Fruit fly (Drosophila melanogaster) whole organism, wandering third instar larva: ENCODE results near the gene CG31125.

Source experiments
- Abd-B ChIP-seq: fragments of >200 bp; optimal IDR thresholded peaks from 2 replicates; lab custom pipeline; 2017; ENCODE audit warnings: missing biosample characterization, missing genetic modification characterization
- CG32264 ChIP-seq: fragments of 200-800 bp; sonication (Bioruptor generic); optimal IDR thresholded peaks from 2 replicates; lab custom pipeline; 2016; ENCODE audit warnings: missing biosample characterization, missing genetic modification characterization
- CG9705 ChIP-seq: fragments of 200-800 bp; sonication (Bioruptor generic); optimal IDR thresholded peaks from 2 replicates; lab custom pipeline; 2018; ENCODE audit warnings: missing biosample characterization, mild to moderate bottlenecking, missing genetic modification characterization
- CrebA ChIP-seq: fragments of 200-800 bp; sonication (Bioruptor generic); optimal IDR thresholded peaks from 2 replicates; lab custom pipeline; 2016; ENCODE audit warnings: missing biosample characterization, mild to moderate bottlenecking, missing genetic modification characterization, borderline replicate concordance
- Dfd ChIP-seq: fragments of >200 bp; optimal IDR thresholded peaks from 2 replicates; lab custom pipeline; 2017; ENCODE audit warnings: missing biosample characterization, missing genetic modification characterization
- Dif ChIP-seq: fragments of 200-275, 200-300 bp; sonication (Bioruptor generic); optimal IDR thresholded peaks from 2 replicates; lab custom pipeline; 2018; ENCODE audit warnings: missing biosample characterization, missing genetic modification characterization; ENCODE audit not compliant: partially characterized antibody
- GATAd ChIP-seq: sonication (Bioruptor generic); optimal IDR thresholded peaks from 2 replicates; lab custom pipeline; 2016; ENCODE audit warnings: missing biosample characterization, missing genetic modification characterization
- HLH106 ChIP-seq: fragments of 200-800 bp; optimal IDR thresholded peaks from 3 replicates; lab custom pipeline; 2019; ENCODE audit warnings: missing biosample characterization, mild to moderate bottlenecking, missing genetic modification characterization, moderate library complexity
- Hnf4 ChIP-seq: fragments of 200-800 bp; sonication (Bioruptor generic); optimal IDR thresholded peaks from 2 replicates; lab custom pipeline; 2016; ENCODE audit warnings: missing biosample characterization, mild to moderate bottlenecking, missing genetic modification characterization
- Hr78 ChIP-seq: fragments of >200 bp; optimal IDR thresholded peaks from 2 replicates; lab custom pipeline; 2017; ENCODE audit warnings: missing biosample characterization, missing genetic modification characterization
- Hr83 ChIP-seq: fragments of 200-300 bp; sonication (Bioruptor generic); optimal IDR thresholded peaks from 2 replicates; lab custom pipeline; 2016; ENCODE audit warnings: missing biosample characterization, mild to moderate bottlenecking, missing genetic modification characterization, moderate library complexity; ENCODE audit not compliant: poor library complexity, severe bottlenecking
- Jra ChIP-seq: sonication (Bioruptor generic); optimal IDR thresholded peaks from 2 replicates; lab custom pipeline; 2016; ENCODE audit warnings: missing biosample characterization, missing genetic modification characterization
- Mio ChIP-seq: sonication (Bioruptor generic); optimal IDR thresholded peaks from 2 replicates; lab custom pipeline; 2016; ENCODE audit warnings: missing biosample characterization, missing genetic modification characterization
- Myc ChIP-seq: fragments of >200 bp; optimal IDR thresholded peaks from 2 replicates; lab custom pipeline; 2017
- N ChIP-seq: fragments of >200 bp; optimal IDR thresholded peaks from 2 replicates; lab custom pipeline; 2018; ENCODE audit warnings: missing biosample characterization, missing external identifiers, missing genetic modification characterization
- OdsH ChIP-seq: fragments of 200-800 bp; sonication (Bioruptor generic); optimal IDR thresholded peaks from 2 replicates; lab custom pipeline; 2016; ENCODE audit warnings: missing biosample characterization, mild to moderate bottlenecking, missing genetic modification characterization
- Rel ChIP-seq, 2 experiments: fragments of 200-800 bp; sonication (Bioruptor generic) in 1 of 2; optimal IDR thresholded peaks; 2 replicates in 1 of 2; 3 replicates in 1 of 2; lab custom pipeline; 2016 to 2019; ENCODE audit warnings: mild to moderate bottlenecking in 2 of 2, missing biosample characterization in 2 of 2, missing genetic modification characterization in 2 of 2, moderate library complexity in 1 of 2
- Sp1 ChIP-seq: fragments of 200-800 bp; sonication (Bioruptor generic); optimal IDR thresholded peaks from 3 replicates; lab custom pipeline; 2019; ENCODE audit warnings: missing biosample characterization, mild to moderate bottlenecking, missing genetic modification characterization, moderate library complexity
- Vsx2 ChIP-seq: fragments of 200-300, 225-300 bp; sonication (Bioruptor generic); optimal IDR thresholded peaks from 2 replicates; lab custom pipeline; 2018; ENCODE audit warnings: missing biosample characterization, missing genetic modification characterization; ENCODE audit not compliant: partially characterized antibody
- br ChIP-seq: fragments of 200-800 bp; sonication (Bioruptor generic); optimal IDR thresholded peaks from 2 replicates; lab custom pipeline; 2016; ENCODE audit warnings: missing biosample characterization, missing genetic modification characterization
- brk ChIP-seq: fragments of 200-800 bp; sonication (Bioruptor generic); optimal IDR thresholded peaks from 2 replicates; lab custom pipeline; 2016; ENCODE audit warnings: missing biosample characterization, mild to moderate bottlenecking, missing genetic modification characterization
- dl ChIP-seq, 2 experiments: fragments of 175-275, 200-275 bp in 1 of 2; fragments of 200-275 bp in 1 of 2; sonication (Bioruptor generic); optimal IDR thresholded peaks; lab custom pipeline; 2018; ENCODE audit warnings: mild to moderate bottlenecking in 2 of 2, missing biosample characterization in 2 of 2, missing genetic modification characterization in 2 of 2, moderate library complexity in 2 of 2; ENCODE audit not compliant: partially characterized antibody in 2 of 2, insufficient read depth in 1 of 2
- dmrt93B ChIP-seq: fragments of 200-800 bp; sonication (Bioruptor generic); optimal IDR thresholded peaks from 2 replicates; lab custom pipeline; 2018; ENCODE audit warnings: missing biosample characterization, mild to moderate bottlenecking, missing genetic modification characterization
- dsf ChIP-seq: sonication (Bioruptor generic); optimal IDR thresholded peaks from 2 replicates; lab custom pipeline; 2016; ENCODE audit warnings: missing biosample characterization, missing genetic modification characterization, borderline replicate concordance
- ey ChIP-seq: fragments of 200-800 bp; sonication (Bioruptor generic); optimal IDR thresholded peaks from 2 replicates; lab custom pipeline; 2016; ENCODE audit warnings: missing biosample characterization, missing genetic modification characterization
- foxo ChIP-seq, 2 experiments: fragments of 200-800 bp; sonication (Bioruptor generic); optimal IDR thresholded peaks; 2 replicates in 1 of 2; 3 replicates in 1 of 2; lab custom pipeline; 2016 to 2017; ENCODE audit warnings: missing biosample characterization in 2 of 2, missing genetic modification characterization in 2 of 2
- fru ChIP-seq: fragments of 200-800 bp; sonication (Bioruptor generic); optimal IDR thresholded peaks from 3 replicates; lab custom pipeline; 2016; ENCODE audit warnings: missing biosample characterization, mild to moderate bottlenecking, missing genetic modification characterization
- h ChIP-seq: fragments of 200-800 bp; sonication (Bioruptor generic); optimal IDR thresholded peaks from 3 replicates; lab custom pipeline; 2016; ENCODE audit warnings: missing biosample characterization, mild to moderate bottlenecking, missing genetic modification characterization
- jim ChIP-seq: fragments of 175-275, 200-325 bp; sonication (Bioruptor generic); optimal IDR thresholded peaks from 2 replicates; lab custom pipeline; 2016; ENCODE audit warnings: missing biosample characterization, mild to moderate bottlenecking, missing genetic modification characterization
- lola ChIP-seq: fragments of >200 bp; optimal IDR thresholded peaks from 2 replicates; lab custom pipeline; 2017; ENCODE audit warnings: missing biosample characterization, missing genetic modification characterization
- pan ChIP-seq: fragments of >200 bp; optimal IDR thresholded peaks from 2 replicates; lab custom pipeline; 2017
- psq ChIP-seq: fragments of 200-800 bp; sonication (Bioruptor generic); optimal IDR thresholded peaks from 3 replicates; lab custom pipeline; 2017; ENCODE audit warnings: missing biosample characterization, mild to moderate bottlenecking, missing genetic modification characterization, moderate library complexity
- rgr ChIP-seq: fragments of 200-800 bp; sonication (Bioruptor generic); optimal IDR thresholded peaks from 3 replicates; lab custom pipeline; 2016; ENCODE audit warnings: missing biosample characterization, mild to moderate bottlenecking, missing genetic modification characterization
- sage ChIP-seq: fragments of 200-800 bp; sonication (Bioruptor generic); optimal IDR thresholded peaks from 2 replicates; lab custom pipeline; 2016; ENCODE audit warnings: missing biosample characterization, mild to moderate bottlenecking, missing genetic modification characterization
- sv ChIP-seq: fragments of 200-800 bp; sonication (Bioruptor generic); optimal IDR thresholded peaks from 3 replicates; lab custom pipeline; 2016; ENCODE audit warnings: missing biosample characterization, missing genetic modification characterization
- tai ChIP-seq: sonication (Bioruptor generic); optimal IDR thresholded peaks from 2 replicates; lab custom pipeline; 2016; ENCODE audit warnings: missing biosample characterization, missing genetic modification characterization
- usp ChIP-seq: fragments of >200 bp; optimal IDR thresholded peaks from 2 replicates; lab custom pipeline; 2017; ENCODE audit warnings: missing biosample characterization, missing genetic modification characterization
- woc ChIP-seq: sonication (Bioruptor generic); optimal IDR thresholded peaks from 2 replicates; lab custom pipeline; 2016; ENCODE audit warnings: missing biosample characterization, mild to moderate bottlenecking, missing genetic modification characterization

The CG31125 gene

DNA sequence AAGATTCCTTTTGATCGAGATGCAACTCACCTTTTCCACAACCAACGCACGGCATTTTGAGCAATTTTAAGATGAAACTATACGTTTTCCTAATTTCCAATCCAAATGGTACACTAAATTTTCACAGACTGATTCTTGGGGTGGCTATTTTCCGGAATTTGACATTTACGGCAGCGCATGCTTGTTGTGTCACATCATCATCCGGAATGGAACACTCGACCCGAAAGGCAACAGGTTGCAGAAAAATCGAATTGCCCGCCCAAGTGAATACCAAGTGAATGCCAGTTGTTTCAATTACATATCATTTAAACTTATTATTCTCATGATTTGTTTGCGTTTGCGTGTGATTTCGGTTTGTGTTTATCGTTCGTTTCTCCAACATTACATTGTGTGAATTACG, 19.7 kb downstream of the CG31125 start, which contains the start of gene MtnF:
Gene MtnF (minus strand): TSS at position 209 of the 400 bp plus-strand sequence.
- TF ChIP-seq tai (GFP tag; lab: Kevin White, UChicago) (no peak), brk (GFP tag; lab: Kevin White, UChicago) (no peak), pan (lab: Kevin White, UChicago) (no peak), sv (no peak), Hnf4 (GFP tag; lab: Kevin White, UChicago) (no peak), Sp1 (GFP tag; lab: Kevin White, UChicago) (no peak), CG9705 (GFP tag; lab: Kevin White, UChicago) (no peak), Myc (lab: Kevin White, UChicago) (no peak), OdsH (GFP tag; lab: Kevin White, UChicago) (no peak), h (GFP tag; lab: Kevin White, UChicago) (no peak), rgr (no peak), woc (GFP tag; lab: Kevin White, UChicago) (no peak)

DNA sequence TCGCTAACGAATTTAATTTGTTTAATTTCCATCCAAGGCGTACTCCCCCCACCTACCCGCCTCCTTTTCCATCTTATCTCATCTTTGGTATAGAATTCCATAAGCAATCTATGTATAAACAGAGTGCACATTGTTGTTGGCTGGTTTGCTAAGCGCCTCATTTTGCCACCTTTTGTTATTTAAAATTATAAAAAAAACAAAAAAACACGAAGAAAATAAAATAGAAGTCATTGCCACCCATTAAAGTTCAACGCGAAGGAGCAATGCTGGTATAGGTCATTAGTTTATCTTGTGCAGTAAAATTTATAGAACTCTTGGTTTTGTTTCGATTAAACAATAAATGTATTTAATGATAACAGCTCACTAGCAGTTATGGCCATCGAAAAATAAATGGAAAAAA, 20.3 kb downstream of the CG31125 start:
- no peak for TF ChIP-seq usp (GFP tag; lab: Kevin White, UChicago)

DNA sequence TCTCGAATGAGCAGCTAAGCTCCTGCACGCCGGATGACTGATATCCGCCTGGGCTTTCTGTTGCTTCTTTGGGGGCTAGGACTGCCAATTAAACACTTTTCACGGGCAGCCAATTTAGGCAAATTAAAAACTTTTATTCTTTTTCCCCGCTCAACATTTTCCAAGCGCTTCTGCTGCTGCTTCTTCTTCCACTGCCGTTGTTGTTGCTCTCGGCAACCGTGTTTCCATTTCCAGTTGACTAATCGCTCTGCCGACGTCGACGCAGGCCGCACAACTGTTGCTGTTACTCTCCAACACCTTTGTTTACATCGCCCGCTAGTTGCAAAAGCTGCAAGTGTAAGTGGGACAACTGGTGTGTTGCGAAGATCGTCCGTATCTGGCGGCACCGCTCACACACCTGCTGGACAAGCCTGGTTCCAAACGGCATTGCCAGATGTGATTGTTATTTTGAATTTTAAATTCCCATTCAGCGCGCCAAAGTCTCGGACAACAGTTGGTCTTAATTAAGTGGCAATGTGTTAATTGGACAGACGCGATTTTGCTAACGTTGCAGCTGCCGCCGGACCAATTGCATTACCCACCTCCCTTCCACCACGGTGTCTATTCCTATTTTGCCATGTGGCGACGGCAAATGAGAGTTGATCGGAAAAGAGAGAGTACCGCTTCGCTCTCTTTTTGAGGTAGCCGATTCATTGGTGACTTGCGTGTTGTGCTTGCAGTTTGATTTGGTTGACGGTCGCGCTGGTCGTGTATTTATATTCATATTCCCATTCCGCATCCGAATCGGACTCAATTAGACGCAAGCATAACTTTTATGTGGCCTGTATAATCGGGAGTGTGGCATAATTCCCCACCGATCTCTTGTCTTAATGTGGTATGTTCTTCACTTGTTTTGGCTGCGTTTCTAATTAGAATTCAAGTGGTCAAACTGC, 24.5 kb downstream of the CG31125 start, which contains the start of gene Wsck:
Gene Wsck (minus strand): TSS at position 199 of the 932 bp plus-strand sequence.
- TF ChIP-seq Vsx2: peak; percentile 8
- TF ChIP-seq Rel (GFP tag; optimal IDR thresholded peaks at IDR 0.05; lab: Kevin White, UChicago): no peak
- TF ChIP-seq Rel (tag; optimal IDR thresholded peaks at IDR 0.05; lab: Kevin White, UChicago): peak; percentile 40
- TF ChIP-seq rgr: no peak
- TF ChIP-seq dsf: no peak
- TF ChIP-seq ey (GFP tag; lab: Kevin White, UChicago): no peak
- peak; percentile 56 for TF ChIP-seq Jra
- TF ChIP-seq Hr78 (GFP tag; lab: Kevin White, UChicago): no peak
- TF ChIP-seq Mio (GFP tag; lab: Kevin White, UChicago): no peak
- TF ChIP-seq CG9705 (GFP tag; lab: Kevin White, UChicago): no peak
- no peak for TF ChIP-seq fru (GFP tag; lab: Kevin White, UChicago)
- TF ChIP-seq br: peak; percentile 27
- peak; percentile 79 for TF ChIP-seq Dif (GFP tag; lab: Kevin White, UChicago)
- TF ChIP-seq HLH106 (tag; lab: Kevin White, UChicago): no peak
- TF ChIP-seq Hnf4 (GFP tag; lab: Kevin White, UChicago): no peak
- TF ChIP-seq h (GFP tag; lab: Kevin White, UChicago): peak; percentile 37
- TF ChIP-seq Myc (lab: Kevin White, UChicago): no peak
- TF ChIP-seq Abd-B (GFP tag; lab: Kevin White, UChicago): no peak
- no peak for TF ChIP-seq jim (GFP tag; lab: Kevin White, UChicago)
- TF ChIP-seq GATAd (GFP tag; lab: Kevin White, UChicago): no peak
- no peak for TF ChIP-seq N (GFP tag; lab: Kevin White, UChicago)
- TF ChIP-seq dmrt93B (GFP tag; lab: Kevin White, UChicago): no peak
- no peak for TF ChIP-seq brk (GFP tag; lab: Kevin White, UChicago)
- no peak for TF ChIP-seq usp (GFP tag; lab: Kevin White, UChicago)
- no peak for TF ChIP-seq sv
- TF ChIP-seq Hr83 (GFP tag; lab: Kevin White, UChicago): peak; percentile 51
- TF ChIP-seq pan (lab: Kevin White, UChicago): no peak
- TF ChIP-seq woc (GFP tag; lab: Kevin White, UChicago): no peak
- TF ChIP-seq dl (GFP tag; optimal IDR thresholded peaks at IDR 0.05; lab: Kevin White, UChicago; ENCODE audit: insufficient read depth in 1 of 2, partially characterized antibody in 2 of 2): peak in 1 of 2 experiments; percentile 48
- peak; percentile 74 for TF ChIP-seq CrebA (GFP tag; lab: Kevin White, UChicago)
- no peak for TF ChIP-seq foxo (GFP tag; optimal IDR thresholded peaks at IDR 0.05; lab: Kevin White, UChicago)
- no peak for TF ChIP-seq sage (GFP tag; lab: Kevin White, UChicago)
- TF ChIP-seq tai (GFP tag; lab: Kevin White, UChicago): no peak
- TF ChIP-seq Dfd (GFP tag; lab: Kevin White, UChicago): no peak
- TF ChIP-seq psq (GFP tag; lab: Kevin White, UChicago): no peak
- no peak for TF ChIP-seq lola
- TF ChIP-seq CG32264 (GFP tag; lab: Kevin White, UChicago): no peak
- TF ChIP-seq Sp1 (GFP tag; lab: Kevin White, UChicago): no peak
- TF ChIP-seq OdsH (GFP tag; lab: Kevin White, UChicago): peak; percentile 3
